Fruit fly (Drosophila melanogaster): ENCODE measurements around the gene CG7992.

DNA sequence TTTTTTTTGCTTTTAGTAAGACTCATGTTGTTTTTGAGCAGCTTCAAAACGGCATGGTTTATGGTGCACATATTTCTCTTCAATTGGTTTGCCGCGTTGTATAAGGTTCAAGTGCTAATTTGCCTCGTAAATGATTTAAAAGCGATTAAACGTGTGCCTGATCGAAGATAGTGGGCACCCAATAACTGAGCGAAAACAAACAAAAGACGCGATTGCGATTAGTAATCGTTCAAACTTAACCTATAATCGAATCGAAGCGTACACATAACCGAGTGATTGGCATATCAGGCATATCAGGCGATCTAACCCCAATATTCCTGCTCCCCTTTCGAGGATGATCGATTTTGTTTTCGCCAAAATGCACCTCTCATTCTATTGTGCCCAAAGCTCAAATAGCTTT, 47.0 kb upstream of the CG7992 start:
- TF ChIP-seq CG3726 (GFP tag; IDR thresholded peaks at IDR 0.05) (no peak), CG15514 (GFP tag; optimal IDR thresholded peaks at IDR 0.05) (no peak), hkb (optimal IDR thresholded peaks at IDR 0.05) (no peak), hkb (GFP tag; IDR thresholded peaks at IDR 0.05) (no peak), crol (GFP tag; IDR thresholded peaks at IDR 0.05) (no peak), jumu (GFP tag; optimal IDR thresholded peaks at IDR 0.05) (no peak), CG8924 (tag; optimal IDR thresholded peaks at IDR 0.05) (no peak), Abd-B (GFP tag; optimal IDR thresholded peaks at IDR 0.05) (no peak)
